Worm (Caenorhabditis elegans): ENCODE measurements around the gene col-124.

ce11 chrIV:10261061-10261460 lies 44.8 kb downstream of the col-124 start:
- no peak for TF ChIP-seq sox-4 (tag; optimal IDR thresholded peaks at IDR 0.05)
- TF ChIP-seq hlh-30 (tag; optimal IDR thresholded peaks at IDR 0.05; ENCODE audit: insufficient read depth): no peak
- TF ChIP-seq nhr-11 (tag; optimal IDR thresholded peaks at IDR 0.05): no peak
- no peak for TF ChIP-seq fkh-10 (GFP tag; optimal IDR thresholded peaks at IDR 0.05)
- no peak for TF ChIP-seq fkh-6 (tag; optimal IDR thresholded peaks at IDR 0.05)
- TF ChIP-seq pat-9 (tag; optimal IDR thresholded peaks at IDR 0.05): no peak
- no peak for TF ChIP-seq unc-55 (GFP tag; optimal IDR thresholded peaks at IDR 0.05)
- TF ChIP-seq pag-3 (tag; optimal IDR thresholded peaks at IDR 0.05; ENCODE audit: borderline replicate concordance): no peak

Data from whole organism, late embryonic.